Fruit fly (Drosophila melanogaster) whole organism, embryonic: ENCODE results near the gene Bap111.

Source experiments
- B-H1 ChIP-seq: fragments of 200-800 bp; sonication (Bioruptor generic); IDR thresholded peaks from 3 replicates; pipeline ENCODE4 v1.3.6; 2022; ENCODE audit warnings: missing biosample characterization, missing genetic modification characterization
- CG10462 ChIP-seq: fragments of 200-800 bp; sonication (Bioruptor generic); optimal IDR thresholded peaks from 2 replicates; lab custom pipeline; 2016; ENCODE audit warnings: missing biosample characterization, missing genetic modification characterization
- CG12236 ChIP-seq: fragments of 200-800 bp; sonication (Bioruptor generic); optimal IDR thresholded peaks from 2 replicates; lab custom pipeline; 2016; ENCODE audit warnings: missing biosample characterization, missing genetic modification characterization
- CG13624 ChIP-seq: fragments of 200-800 bp; sonication (Bioruptor generic); optimal IDR thresholded peaks from 2 replicates; lab custom pipeline; 2016; ENCODE audit warnings: missing biosample characterization, missing genetic modification characterization
- CG15073 ChIP-seq: fragments of 200-800 bp; sonication (Bioruptor generic); optimal IDR thresholded peaks from 2 replicates; lab custom pipeline; 2016; ENCODE audit warnings: missing biosample characterization, missing genetic modification characterization
- CG17328 ChIP-seq: fragments of 200-800 bp; sonication (Bioruptor generic); IDR thresholded peaks from 2 replicates; pipeline ENCODE4 v1.3.6; 2022; ENCODE audit warnings: missing biosample characterization, missing genetic modification characterization
- CG1792 ChIP-seq: fragments of 200-800 bp; sonication (Bioruptor generic); optimal IDR thresholded peaks from 2 replicates; lab custom pipeline; 2016; ENCODE audit warnings: missing biosample characterization, missing genetic modification characterization
- CG2875 ChIP-seq: fragments of 200-800 bp; sonication (Bioruptor generic); optimal IDR thresholded peaks from 2 replicates; lab custom pipeline; 2017; ENCODE audit warnings: missing biosample characterization, mild to moderate bottlenecking, missing genetic modification characterization, missing genetic modification reagents
- CG2889 ChIP-seq: fragments of 200-800 bp; sonication (Bioruptor generic); IDR thresholded peaks from 3 replicates; pipeline ENCODE4 v1.3.6; 2022; ENCODE audit warnings: missing biosample characterization, missing genetic modification characterization
- CG30431 ChIP-seq: fragments of 200-800 bp; sonication (Bioruptor generic); optimal IDR thresholded peaks from 2 replicates; lab custom pipeline; 2017; ENCODE audit warnings: missing biosample characterization, missing genetic modification characterization
- CG34422 ChIP-seq: fragments of 200-800 bp; sonication (Bioruptor generic); IDR thresholded peaks from 3 replicates; pipeline ENCODE4 v1.3.6; 2022; ENCODE audit warnings: missing biosample characterization, missing genetic modification characterization
- CG6854 ChIP-seq: fragments of 200-800 bp; sonication (Bioruptor generic); optimal IDR thresholded peaks from 3 replicates; lab custom pipeline; 2017; ENCODE audit warnings: missing biosample characterization, mild to moderate bottlenecking, missing genetic modification characterization
- CG7987 ChIP-seq: fragments of 200-800 bp; sonication (Bioruptor generic); optimal IDR thresholded peaks from 2 replicates; lab custom pipeline; 2018; ENCODE audit warnings: missing biosample characterization, mild to moderate bottlenecking, missing genetic modification characterization, moderate library complexity
- CG8388 ChIP-seq: fragments of 200-800 bp; sonication (Bioruptor generic); optimal IDR thresholded peaks from 2 replicates; lab custom pipeline; 2019; ENCODE audit warnings: missing biosample characterization, mild to moderate bottlenecking, missing genetic modification characterization, moderate library complexity
- CG8765 ChIP-seq: fragments of 200-800 bp; sonication (Bioruptor generic); IDR thresholded peaks from 2 replicates; pipeline ENCODE4 v1.3.6; 2022; ENCODE audit warnings: missing biosample characterization, missing genetic modification characterization
- CG9797 ChIP-seq: fragments of 200-800 bp; sonication (Bioruptor generic); optimal IDR thresholded peaks from 3 replicates; lab custom pipeline; 2018; ENCODE audit warnings: missing biosample characterization, mild to moderate bottlenecking, missing genetic modification characterization
- Chrac-16 ChIP-seq: fragments of 200-800 bp; sonication (Bioruptor generic); optimal IDR thresholded peaks from 3 replicates; lab custom pipeline; 2016; ENCODE audit warnings: missing biosample characterization, missing genetic modification characterization
- CkIIα-i1 ChIP-seq: fragments of 200-800 bp; sonication (Bioruptor generic); IDR thresholded peaks from 2 replicates; pipeline ENCODE4 v1.3.6; 2022; ENCODE audit warnings: missing biosample characterization, missing genetic modification characterization
- Dbx ChIP-seq: fragments of 200-800 bp; sonication (Bioruptor generic); IDR thresholded peaks from 3 replicates; pipeline ENCODE4 v1.3.6; 2022; ENCODE audit warnings: missing biosample characterization, missing genetic modification characterization
- Fer1 ChIP-seq: fragments of 200-800 bp; sonication (Bioruptor generic); optimal IDR thresholded peaks from 2 replicates; lab custom pipeline; 2017; ENCODE audit warnings: missing biosample characterization, mild to moderate bottlenecking, missing genetic modification characterization
- GATAe ChIP-seq: fragments of 200-800 bp; sonication (Bioruptor generic); conservative IDR thresholded peaks from 2 replicates; pipeline ENCODE4 v1.3.6; 2022; ENCODE audit warnings: missing biosample characterization, missing genetic modification characterization
- H15 ChIP-seq: fragments of 200-800 bp; sonication (Bioruptor generic); IDR thresholded peaks from 3 replicates; pipeline ENCODE4 v1.3.6; 2022; ENCODE audit warnings: missing biosample characterization, missing genetic modification characterization
- HmgZ ChIP-seq: fragments of 200-800 bp; sonication (Bioruptor generic); optimal IDR thresholded peaks from 2 replicates; lab custom pipeline; 2018; ENCODE audit warnings: missing biosample characterization, mild to moderate bottlenecking, missing genetic modification characterization
- Hmr ChIP-seq: fragments of 200-800 bp; sonication (Bioruptor generic); optimal IDR thresholded peaks from 3 replicates; lab custom pipeline; 2017; ENCODE audit warnings: mild to moderate bottlenecking, missing biosample characterization, missing genetic modification reagents, missing genetic modification characterization
- Hr51 ChIP-seq, 2 experiments: fragments of 200-800 bp; sonication (Bioruptor generic); optimal IDR thresholded peaks; 2 replicates in 1 of 2; 3 replicates in 1 of 2; lab custom pipeline; 2016 to 2018; ENCODE audit warnings: missing biosample characterization in 2 of 2, missing genetic modification characterization in 2 of 2, mild to moderate bottlenecking in 1 of 2, moderate library complexity in 1 of 2
- Mad ChIP-seq: fragments of 200-800 bp; sonication (Bioruptor generic); optimal IDR thresholded peaks from 2 replicates; lab custom pipeline; 2016; ENCODE audit warnings: missing biosample characterization, missing genetic modification characterization
- abd-A ChIP-seq: fragments of 200-800 bp; sonication (Bioruptor generic); optimal IDR thresholded peaks from 3 replicates; lab custom pipeline; 2019; ENCODE audit warnings: missing biosample characterization, mild to moderate bottlenecking, missing genetic modification characterization, moderate library complexity
- ara ChIP-seq: fragments of 200-800 bp; sonication (Bioruptor generic); IDR thresholded peaks from 2 replicates; pipeline ENCODE4 v1.3.6; 2022; ENCODE audit warnings: missing biosample characterization, missing genetic modification characterization
- az2 ChIP-seq: fragments of 200-800 bp; sonication (Bioruptor generic); optimal IDR thresholded peaks from 3 replicates; lab custom pipeline; 2016; ENCODE audit warnings: missing biosample characterization, missing genetic modification characterization
- bab2 ChIP-seq: fragments of 200-800 bp; sonication (Bioruptor generic); optimal IDR thresholded peaks from 2 replicates; lab custom pipeline; 2016; ENCODE audit warnings: missing biosample characterization, missing genetic modification characterization
- bbx ChIP-seq: fragments of 200-800 bp; sonication (Bioruptor generic); IDR thresholded peaks from 2 replicates; pipeline ENCODE4 v1.3.6; 2022; ENCODE audit warnings: missing biosample characterization, missing genetic modification characterization; ENCODE audit not compliant: partially characterized antibody
- chm ChIP-seq: fragments of 200-800 bp; sonication (Bioruptor generic); IDR thresholded peaks from 2 replicates; pipeline ENCODE4 v1.3.6; 2022; ENCODE audit warnings: missing biosample characterization, missing genetic modification characterization
- ci ChIP-seq: fragments of 200-800 bp; sonication (Bioruptor generic); IDR thresholded peaks from 3 replicates; pipeline ENCODE4 v1.3.6; 2022; ENCODE audit warnings: missing biosample characterization, missing genetic modification characterization
- dpn ChIP-seq, 2 experiments: fragments of 200-800 bp; sonication (Bioruptor generic); optimal IDR thresholded peaks; 3 replicates each; lab custom pipeline; 2016; ENCODE audit warnings: missing biosample characterization in 2 of 2, missing genetic modification characterization in 2 of 2
- emc ChIP-seq: fragments of 200-800 bp; sonication (Bioruptor generic); optimal IDR thresholded peaks from 2 replicates; lab custom pipeline; 2016; ENCODE audit warnings: missing biosample characterization, missing genetic modification characterization
- en ChIP-seq: fragments of 200-800 bp; sonication (Bioruptor generic); optimal IDR thresholded peaks from 2 replicates; lab custom pipeline; 2016; ENCODE audit warnings: missing biosample characterization, missing genetic modification characterization
- fd3F ChIP-seq: fragments of 200-800 bp; sonication (Bioruptor generic); optimal IDR thresholded peaks from 2 replicates; lab custom pipeline; 2018; ENCODE audit warnings: missing biosample characterization, mild to moderate bottlenecking, missing genetic modification characterization, moderate library complexity
- ftz-f1 ChIP-seq: fragments of 200-800 bp; sonication (Bioruptor generic); optimal IDR thresholded peaks from 2 replicates; lab custom pipeline; 2016; ENCODE audit warnings: missing biosample characterization, missing genetic modification characterization
- fu2 ChIP-seq: fragments of 200-800 bp; sonication (Bioruptor generic); optimal IDR thresholded peaks from 2 replicates; lab custom pipeline; 2016; ENCODE audit warnings: missing biosample characterization, missing genetic modification characterization
- grn ChIP-seq: fragments of 200-800 bp; sonication (Bioruptor generic); optimal IDR thresholded peaks from 3 replicates; lab custom pipeline; 2017; ENCODE audit warnings: missing biosample characterization, missing genetic modification characterization
- gro ChIP-seq: fragments of 200-800 bp; sonication (Bioruptor generic); optimal IDR thresholded peaks from 2 replicates; lab custom pipeline; 2016; ENCODE audit warnings: missing biosample characterization, missing genetic modification characterization
- kni ChIP-seq: fragments of 200-800 bp; sonication (Bioruptor generic); optimal IDR thresholded peaks from 3 replicates; lab custom pipeline; 2017; ENCODE audit warnings: mild to moderate bottlenecking, missing biosample characterization, missing genetic modification reagents, missing genetic modification characterization
- pb ChIP-seq: fragments of 200-800 bp; sonication (Bioruptor generic); optimal IDR thresholded peaks from 3 replicates; lab custom pipeline; 2016; ENCODE audit warnings: missing biosample characterization, missing genetic modification characterization
- pita ChIP-seq: fragments of 200-800 bp; sonication (Bioruptor generic); optimal IDR thresholded peaks from 2 replicates; lab custom pipeline; 2017; ENCODE audit warnings: missing biosample characterization, mild to moderate bottlenecking, missing genetic modification characterization
- pnt ChIP-seq: fragments of 200-800 bp; sonication (Bioruptor generic); optimal IDR thresholded peaks from 3 replicates; lab custom pipeline; 2016; ENCODE audit warnings: missing biosample characterization, missing genetic modification characterization
- prd ChIP-seq, 3 experiments: fragments of >200 bp in 2 of 3; fragments of 200-800 bp in 1 of 3; sonication (Bioruptor generic) in 1 of 3; optimal IDR thresholded peaks in 2 of 3; IDR thresholded peaks in 1 of 3; 2 replicates in 2 of 3; 3 replicates in 1 of 3; pipeline versions ENCODE4 v1.3.6 to Lab custom; 2017 to 2022; ENCODE audit warnings: missing biosample characterization in 1 of 3, missing genetic modification characterization in 1 of 3
- rib ChIP-seq: fragments of 200-800 bp; sonication (Bioruptor generic); IDR thresholded peaks from 2 replicates; pipeline ENCODE4 v1.3.6; 2022; ENCODE audit warnings: missing biosample characterization, missing genetic modification characterization
- ro ChIP-seq: fragments of 200-800 bp; sonication (Bioruptor generic); IDR thresholded peaks from 2 replicates; pipeline ENCODE4 v1.3.6; 2022; ENCODE audit warnings: missing biosample characterization, missing genetic modification characterization
- salm ChIP-seq: fragments of 200-800 bp; sonication (Bioruptor generic); optimal IDR thresholded peaks from 2 replicates; lab custom pipeline; 2018; ENCODE audit warnings: missing biosample characterization, mild to moderate bottlenecking, missing genetic modification characterization
- slbo ChIP-seq: fragments of 200-800 bp; sonication (Bioruptor generic); IDR thresholded peaks from 2 replicates; pipeline ENCODE4 v1.3.6; 2022; ENCODE audit warnings: missing biosample characterization, missing genetic modification characterization
- sr ChIP-seq: fragments of 200-800 bp; sonication (Bioruptor generic); IDR thresholded peaks from 3 replicates; pipeline ENCODE4 v1.3.6; 2022; ENCODE audit warnings: missing biosample characterization, missing genetic modification characterization
- wor ChIP-seq: fragments of 200-800 bp; sonication (Bioruptor generic); IDR thresholded peaks from 2 replicates; pipeline ENCODE4 v1.3.6; 2022; ENCODE audit warnings: missing biosample characterization, missing genetic modification characterization

The Bap111 gene

dm6 chrX:9196362-9196761 lies 47.3 kb downstream of the Bap111 start, which contains the start of gene CG12118 (continued):
- TF ChIP-seq ci (peak; percentile 90), fd3F (GFP tag; lab: Kevin White, UChicago) (peak; percentile 63), H15 (GFP tag; lab: Robert Waterston, UW) (peak; percentile 71), kni (GFP tag; lab: Kevin White, UChicago) (no peak), Chrac-16 (GFP tag; lab: Kevin White, UChicago) (peak; percentile 86), CG2875 (GFP tag; lab: Kevin White, UChicago) (peak; percentile 44), fu2 (GFP tag; lab: Kevin White, UChicago) (no peak), sr (GFP tag; lab: Robert Waterston, UW) (no peak), CG17328 (peak; percentile 86), HmgZ (tag; lab: Kevin White, UChicago) (peak; percentile 42), salm (tag; lab: Kevin White, UChicago) (peak; percentile 23), CG30431 (peak; percentile 8), pnt (GFP tag; lab: Kevin White, UChicago) (no peak), emc (GFP tag; lab: Kevin White, UChicago) (no peak), slbo (peak; percentile 94), CG2889 (GFP tag; lab: Robert Waterston, UW) (peak; percentile 84), CG15073 (GFP tag; lab: Kevin White, UChicago) (no peak), CG34422 (peak; percentile 85), bbx (GFP tag; lab: Robert Waterston, UW) (peak; percentile 84), CG1792 (GFP tag; lab: Kevin White, UChicago) (no peak), Fer1 (GFP tag; lab: Kevin White, UChicago) (peak; percentile 70), grn (peak; percentile 21), Dbx (GFP tag; lab: Robert Waterston, UW) (peak; percentile 82), chm (GFP tag; lab: Robert Waterston, UW) (peak; percentile 92), GATAe (GFP tag; lab: Robert Waterston, UW) (no peak; the same call in 1 of the 2 replicates), prd (optimal IDR thresholded peaks at IDR 0.05; lab: Kevin White, UChicago) (no peak), prd (GFP tag; IDR thresholded peaks at IDR 0.05; lab: Robert Waterston, UW) (peak; percentile 87), CG10462 (GFP tag; lab: Kevin White, UChicago) (peak; percentile 72), dpn (GFP tag; optimal IDR thresholded peaks at IDR 0.05; lab: Kevin White, UChicago) (peak; percentile 21 to 88), CG7987 (GFP tag; lab: Kevin White, UChicago) (peak; percentile 44), rib (peak; percentile 44; the same call in 1 of the 2 replicates), CG8388 (GFP tag; lab: Kevin White, UChicago) (peak; percentile 78), ftz-f1 (GFP tag; lab: Kevin White, UChicago) (no peak), az2 (GFP tag; lab: Kevin White, UChicago) (peak; percentile 89), CG13624 (GFP tag; lab: Kevin White, UChicago) (peak; percentile 5), wor (GFP tag; lab: Robert Waterston, UW) (peak; percentile 67), CkIIα-i1 (GFP tag; lab: Robert Waterston, UW) (no peak), B-H1 (GFP tag; lab: Robert Waterston, UW) (peak; percentile 62), bab2 (peak; percentile 40), Hr51 (GFP tag; optimal IDR thresholded peaks at IDR 0.05; lab: Kevin White, UChicago) (peak; percentile 53 to 80), ara (GFP tag; lab: Robert Waterston, UW) (peak; percentile 73), CG12236 (GFP tag; lab: Kevin White, UChicago) (no peak), Mad (peak; percentile 74), CG6854 (GFP tag; lab: Kevin White, UChicago) (no peak), Hmr (peak; percentile 72), abd-A (tag; lab: Kevin White, UChicago) (no peak), pb (no peak), ro (GFP tag; lab: Robert Waterston, UW) (no peak), gro (GFP tag; lab: Kevin White, UChicago) (peak; percentile 15), en (no peak), CG8765 (GFP tag; lab: Robert Waterston, UW) (0 out of 2 replicates have a peak, but pooled peaks have one; percentile 10), pita (GFP tag; lab: Kevin White, UChicago) (no peak), CG9797 (GFP tag; lab: Kevin White, UChicago) (peak; percentile 2)
